Worm (Caenorhabditis elegans) whole organism, L1 larva: ENCODE measurements around the gene W03G11.4.

Experiments
- C04F5.9 ChIP-seq: sonication (generic microtip); optimal IDR thresholded peaks from 2 replicates; lab custom pipeline; 2016; ENCODE audit warnings: missing genetic modification characterization, missing compliant biosample characterization
- C16A3.4 ChIP-seq: fragments of 150-350 bp; optimal IDR thresholded peaks from 2 replicates; lab custom pipeline; 2014; ENCODE audit warnings: missing biosample characterization, missing genetic modification characterization
- C34B4.2 ChIP-seq: sonication (generic microtip); optimal IDR thresholded peaks from 2 replicates; lab custom pipeline; 2017; ENCODE audit warnings: mild to moderate bottlenecking, missing genetic modification characterization, missing compliant biosample characterization
- F16B12.6 ChIP-seq: fragments of 150-350 bp; optimal IDR thresholded peaks from 2 replicates; lab custom pipeline; 2014; ENCODE audit warnings: missing biosample characterization, missing genetic modification characterization
- Y116A8C.19 ChIP-seq: sonication (generic microtip); optimal IDR thresholded peaks from 2 replicates; lab custom pipeline; 2016; ENCODE audit warnings: missing compliant biosample characterization, missing genetic modification characterization, borderline replicate concordance
- ama-1 ChIP-seq: fragments of 150-350 bp; optimal IDR thresholded peaks from 2 replicates; lab custom pipeline; 2014
- ceh-63 ChIP-seq: fragments of 200-800 bp; sonication (Bioruptor generic); optimal IDR thresholded peaks from 2 replicates; lab custom pipeline; 2018; ENCODE audit warnings: mild to moderate bottlenecking, missing genetic modification characterization, missing compliant biosample characterization
- ceh-82 ChIP-seq, 3 experiments: fragments of 150-350 bp in 1 of 3; sonication (generic microtip) in 2 of 3; optimal IDR thresholded peaks; 2 replicates each; lab custom pipeline; 2014 to 2017; ENCODE audit warnings: missing biosample characterization in 3 of 3, missing genetic modification characterization in 3 of 3
- efl-3 ChIP-seq: fragments of 200-800 bp; sonication (Bioruptor generic); optimal IDR thresholded peaks from 2 replicates; lab custom pipeline; 2018; ENCODE audit warnings: mild to moderate bottlenecking, missing genetic modification characterization, missing compliant biosample characterization
- egl-13 ChIP-seq: sonication (generic microtip); optimal IDR thresholded peaks from 2 replicates; lab custom pipeline; 2016; ENCODE audit warnings: missing genotype, missing genetic modification reagents, missing genetic modification characterization, missing compliant biosample characterization
- egl-27 ChIP-seq, 2 experiments: fragments of 150-350 bp in 1 of 2; sonication (generic microtip); optimal IDR thresholded peaks; 3 replicates each; lab custom pipeline; 2017 to 2018; ENCODE audit warnings: missing biosample characterization in 2 of 2, missing genetic modification characterization in 2 of 2, missing genetic modification reagents in 2 of 2
- fkh-10 ChIP-seq: sonication (generic microtip); optimal IDR thresholded peaks from 2 replicates; lab custom pipeline; 2017; ENCODE audit warnings: missing biosample characterization, missing genetic modification reagents, missing genetic modification characterization
- hpl-2 ChIP-seq: fragments of 150-350 bp; optimal IDR thresholded peaks from 2 replicates; lab custom pipeline; 2014; ENCODE audit warnings: missing biosample characterization, missing genetic modification reagents, missing genetic modification characterization
- isw-1 ChIP-seq: fragments of 200-800 bp; sonication (Bioruptor generic); IDR thresholded peaks from 2 replicates; pipeline ENCODE4 v1.3.6; 2022; ENCODE audit warnings: missing genetic modification characterization, missing compliant biosample characterization
- lin-13 ChIP-seq: fragments of 150-350 bp; optimal IDR thresholded peaks from 2 replicates; lab custom pipeline; 2014; ENCODE audit warnings: missing biosample characterization, missing genetic modification reagents, missing genetic modification characterization
- lin-14 ChIP-seq: fragments of 200-800 bp; sonication (Bioruptor generic); optimal IDR thresholded peaks from 2 replicates; lab custom pipeline; 2018; ENCODE audit warnings: mild to moderate bottlenecking, missing genetic modification characterization, moderate library complexity, missing compliant biosample characterization
- lin-35 ChIP-seq, 2 experiments: fragments of 150-350 bp; optimal IDR thresholded peaks; 2 replicates each; lab custom pipeline; 2014; ENCODE audit warnings: missing biosample characterization in 2 of 2, missing genetic modification characterization in 2 of 2, missing genetic modification reagents in 2 of 2
- mab-9 ChIP-seq: fragments of 200-800 bp; sonication (Bioruptor generic); IDR thresholded peaks from 2 replicates; pipeline ENCODE4 v1.3.6; 2022; ENCODE audit warnings: missing genetic modification reagents, missing genetic modification characterization, missing compliant biosample characterization
- nhr-11 ChIP-seq: fragments of 150-350 bp; optimal IDR thresholded peaks from 2 replicates; lab custom pipeline; 2014; ENCODE audit warnings: missing biosample characterization, missing genetic modification characterization
- nhr-20 ChIP-seq: sonication (generic microtip); optimal IDR thresholded peaks from 2 replicates; lab custom pipeline; 2016; ENCODE audit warnings: mild to moderate bottlenecking, missing genetic modification characterization, missing compliant biosample characterization
- nhr-237 ChIP-seq: fragments of 150-350 bp; optimal IDR thresholded peaks from 2 replicates; lab custom pipeline; 2014; ENCODE audit warnings: missing biosample characterization, missing genetic modification characterization
- nhr-28 ChIP-seq: fragments of 150-350 bp; optimal IDR thresholded peaks from 2 replicates; lab custom pipeline; 2014; ENCODE audit warnings: missing biosample characterization, missing genetic modification characterization
- nhr-71 ChIP-seq: sonication (generic microtip); optimal IDR thresholded peaks from 2 replicates; lab custom pipeline; 2016; ENCODE audit warnings: mild to moderate bottlenecking, missing genetic modification characterization, moderate library complexity, missing compliant biosample characterization
- nhr-85 ChIP-seq: sonication (generic microtip); peaks from one replicate; lab custom pipeline; 2016; ENCODE audit warnings: missing genetic modification characterization, inconsistent platforms, missing compliant biosample characterization
- nhr-90 ChIP-seq: sonication (generic microtip); optimal IDR thresholded peaks from 2 replicates; lab custom pipeline; 2016; ENCODE audit warnings: mild to moderate bottlenecking, missing genetic modification characterization, missing compliant biosample characterization; ENCODE audit not compliant: poor library complexity
- snpc-4 ChIP-seq: fragments of 150-350 bp; optimal IDR thresholded peaks from 2 replicates; lab custom pipeline; 2014; ENCODE audit warnings: missing biosample characterization, missing genetic modification characterization
- snu-23 ChIP-seq: sonication (generic microtip); optimal IDR thresholded peaks from 2 replicates; lab custom pipeline; 2016; ENCODE audit warnings: missing genetic modification characterization, missing compliant biosample characterization
- unc-30 ChIP-seq: sonication (generic microtip); optimal IDR thresholded peaks from 2 replicates; lab custom pipeline; 2017; ENCODE audit warnings: missing biosample characterization, missing genetic modification characterization
- unc-86 ChIP-seq: sonication (generic microtip); optimal IDR thresholded peaks from 2 replicates; lab custom pipeline; 2016; ENCODE audit warnings: missing genetic modification characterization, missing compliant biosample characterization
- unc-98 ChIP-seq: fragments of 200-800 bp; sonication (Bioruptor generic); IDR thresholded peaks from 2 replicates; pipeline ENCODE4 v1.3.6; 2022; ENCODE audit warnings: missing genetic modification characterization, missing compliant biosample characterization
- xbp-1 ChIP-seq: sonication (generic microtip); optimal IDR thresholded peaks from 2 replicates; lab custom pipeline; 2016; ENCODE audit warnings: missing genetic modification characterization, missing compliant biosample characterization
- ztf-4 ChIP-seq: fragments of 150-350 bp; optimal IDR thresholded peaks from 2 replicates; lab custom pipeline; 2014; ENCODE audit warnings: missing biosample characterization, missing genetic modification characterization

The W03G11.4 gene

DNA sequence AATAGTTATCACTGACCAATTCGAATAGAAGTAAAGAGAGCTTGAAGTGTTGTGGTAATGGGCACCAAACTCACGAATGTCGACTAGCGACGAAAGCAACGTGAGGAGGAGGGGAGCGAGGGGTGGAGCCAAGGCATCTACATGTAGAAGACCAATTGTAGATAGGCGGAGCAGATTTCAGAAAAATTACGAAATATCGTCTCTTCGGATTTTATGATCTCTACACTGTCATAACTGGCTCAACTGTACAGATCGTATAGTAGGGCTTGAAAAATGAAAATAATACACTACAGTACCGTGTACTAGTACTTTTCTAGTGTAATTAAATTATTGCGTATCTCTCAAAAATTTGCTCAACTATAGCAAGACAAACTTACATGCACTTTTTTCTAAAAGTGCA lies at the start of gene W03G11.4:
TSS of gene W03G11.4 (minus strand) at position 101 of the 400 bp plus-strand sequence.
- TF ChIP-seq C34B4.2 (tag; lab: Kevin White, UChicago) (no peak), unc-98 (GFP tag; lab: Robert Waterston, UW) (no peak), nhr-85 (tag; lab: Kevin White, UChicago) (peak; percentile 22), lin-14 (GFP tag; lab: Kevin White, UChicago) (no peak)

DNA sequence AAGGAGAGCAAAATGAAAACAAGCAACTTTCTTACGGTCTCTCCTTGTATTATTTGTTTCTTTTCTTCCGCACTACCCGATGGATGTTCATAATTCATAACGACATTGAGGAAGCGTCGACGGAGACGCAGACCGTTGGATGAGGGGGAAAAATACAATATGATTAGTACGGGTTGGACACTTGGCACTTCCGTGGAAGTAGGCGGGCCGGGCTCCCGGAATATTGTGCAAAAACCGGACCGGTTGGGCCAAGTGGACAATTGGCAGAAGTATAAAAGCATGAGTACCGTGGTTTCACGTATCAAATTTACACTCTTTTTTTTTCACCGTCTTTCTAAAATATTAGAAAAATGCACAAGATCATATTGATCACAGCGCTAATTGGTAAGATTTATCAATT lies 49.6 kb upstream of the W03G11.4 start, which contains the start of gene M153.3:
TSS of gene M153.3 (plus strand) at position 301 of the 400 bp plus-strand sequence.
- TF ChIP-seq ceh-82 (tag; optimal IDR thresholded peaks at IDR 0.05; lab: Kevin White, UChicago) (no peak), ztf-4 (tag; lab: Kevin White, UChicago) (no peak), lin-13 (no peak), fkh-10 (GFP tag; lab: Kevin White, UChicago) (no peak), C16A3.4 (no peak), snu-23 (no peak), C04F5.9 (tag; lab: Kevin White, UChicago) (no peak), mab-9 (no peak), nhr-20 (tag; lab: Kevin White, UChicago) (no peak), hpl-2 (no peak), isw-1 (GFP tag; lab: Robert Waterston, UW) (no peak), nhr-28 (no peak)

DNA sequence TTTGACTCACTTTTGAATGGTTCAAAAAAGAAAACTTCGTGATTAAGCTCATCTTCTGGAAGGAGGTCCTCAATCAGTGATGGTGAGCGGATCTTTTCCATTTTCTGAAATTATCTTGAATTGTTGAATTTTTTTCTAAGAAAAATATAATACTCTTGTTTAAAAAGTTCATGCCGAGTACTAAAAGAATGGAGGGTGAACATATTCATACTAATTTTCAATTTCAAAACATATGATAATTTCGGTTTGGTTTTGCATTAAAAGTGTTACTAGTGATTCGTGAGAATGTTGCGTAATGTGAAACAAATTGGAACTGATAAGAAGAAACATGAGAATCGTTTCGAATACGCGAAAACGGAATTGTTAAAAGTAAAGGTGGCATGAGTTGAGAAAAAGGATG lies 48.1 kb upstream of the W03G11.4 start, which contains the start of gene lyst-1:
TSS of gene lyst-1 (minus strand) at position 101 of the 400 bp plus-strand sequence.
- TF ChIP-seq unc-98 (GFP tag; lab: Robert Waterston, UW) (no peak), efl-3 (GFP tag; lab: Kevin White, UChicago) (no peak), hpl-2 (no peak), nhr-237 (tag; lab: Kevin White, UChicago) (no peak), nhr-11 (tag; lab: Kevin White, UChicago) (no peak), unc-86 (tag; lab: Kevin White, UChicago) (no peak)
- TF ChIP-seq, all 84 proteins: peak for 0

DNA sequence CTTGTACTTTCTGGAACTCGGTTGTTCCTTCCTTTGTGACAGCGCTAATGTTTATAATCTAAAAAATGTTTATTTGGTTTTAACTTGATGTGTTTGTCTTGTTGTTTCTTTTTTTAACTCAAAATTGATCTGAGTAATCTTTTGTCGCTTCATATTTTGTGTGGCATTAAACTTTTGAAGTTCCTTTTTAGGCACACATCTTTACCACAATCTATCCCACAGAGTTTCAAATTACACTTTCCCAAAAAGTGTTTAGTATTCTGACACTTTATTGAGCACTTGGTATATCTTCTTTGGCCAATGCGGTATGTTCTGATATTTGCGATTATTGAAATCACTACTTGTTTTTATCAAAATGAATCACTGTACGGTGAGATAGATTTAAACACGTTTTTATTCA lies 32.4 kb upstream of the W03G11.4 start, which contains the start of gene lgc-18:
TSS of gene lgc-18 (plus strand) at position 301 of the 400 bp plus-strand sequence.
- no peak for TF ChIP-seq ama-1 (lab: Kevin White, UChicago)
- TF ChIP-seq ceh-63 (GFP tag; lab: Kevin White, UChicago): no peak
- no peak for TF ChIP-seq C16A3.4
- TF ChIP-seq snu-23: no peak

DNA sequence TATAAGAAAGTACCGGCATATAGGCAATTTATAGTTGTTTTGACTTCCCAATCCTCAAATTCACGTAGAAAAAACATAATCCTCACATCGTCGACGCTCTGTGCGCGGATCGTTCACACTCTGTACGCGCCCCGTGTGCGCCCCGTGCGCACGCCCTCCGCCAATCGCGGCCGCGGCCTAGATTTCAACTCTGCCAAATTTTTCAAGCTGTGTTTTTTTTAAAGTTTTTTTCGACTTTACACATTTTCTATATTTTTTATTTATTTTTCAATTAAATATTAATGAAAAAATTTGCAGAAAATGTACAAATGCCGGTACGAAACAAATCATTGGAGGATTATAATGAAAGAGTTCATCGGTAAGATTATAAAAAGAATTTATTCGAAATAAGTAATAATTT lies 30.2 kb upstream of the W03G11.4 start, which contains the start of gene T01H10.11:
TSS of gene T01H10.11 (plus strand) at position 301 of the 400 bp plus-strand sequence.
- no peak for TF ChIP-seq egl-13 (tag; lab: Kevin White, UChicago)
- no peak for TF ChIP-seq F16B12.6
- TF ChIP-seq lin-35 (GFP tag; optimal IDR thresholded peaks at IDR 0.05; lab: Kevin White, UChicago): no peak
- no peak for TF ChIP-seq C34B4.2 (tag; lab: Kevin White, UChicago)
- TF ChIP-seq fkh-10 (GFP tag; lab: Kevin White, UChicago): no peak
- TF ChIP-seq Y116A8C.19: no peak
- no peak for TF ChIP-seq nhr-71 (tag; lab: Kevin White, UChicago)
- TF ChIP-seq efl-3 (GFP tag; lab: Kevin White, UChicago): no peak
- no peak for TF ChIP-seq snpc-4
- no peak for TF ChIP-seq xbp-1
- TF ChIP-seq nhr-90 (tag; lab: Kevin White, UChicago): no peak
- no peak for TF ChIP-seq nhr-237 (tag; lab: Kevin White, UChicago)
- TF ChIP-seq unc-30 (tag; lab: Kevin White, UChicago): no peak
- no peak for TF ChIP-seq ceh-63 (GFP tag; lab: Kevin White, UChicago)

DNA sequence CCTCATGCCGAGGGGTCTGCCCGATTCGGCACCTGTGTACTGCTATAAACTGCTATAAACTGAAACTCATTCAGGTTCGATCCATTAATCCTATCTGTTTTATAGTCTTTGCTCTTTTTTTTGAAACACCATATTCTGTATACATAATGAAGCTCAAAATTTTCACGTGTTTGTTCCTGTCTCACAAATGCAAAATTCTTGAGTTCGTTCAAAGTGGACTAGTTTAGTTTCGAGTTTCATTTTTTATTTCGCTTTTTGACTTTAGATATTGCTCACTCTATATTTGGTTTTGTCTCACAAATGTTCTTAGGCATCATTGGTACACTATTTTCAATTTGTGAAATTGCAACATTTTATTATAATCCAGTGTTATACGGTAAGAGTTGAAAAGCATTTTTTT lies 28.3 kb upstream of the W03G11.4 start, which contains the start of gene lgc-17:
TSS of gene lgc-17 (plus strand) at position 301 of the 400 bp plus-strand sequence.
- TF ChIP-seq nhr-237 (tag; lab: Kevin White, UChicago) (no peak), egl-27 (tag; optimal IDR thresholded peaks at IDR 0.05; lab: Kevin White, UChicago) (no peak)
